Worm (Caenorhabditis elegans) whole organism, young adult: ENCODE measurements around the gene C03B1.9.

Source experiments
- B0261.1 ChIP-seq: sonication (generic microtip); optimal IDR thresholded peaks from 2 replicates; lab custom pipeline; 2016; ENCODE audit warnings: mild to moderate bottlenecking, missing genetic modification characterization, moderate library complexity, missing compliant biosample characterization
- B0336.3 ChIP-seq: fragments of 200-800 bp; sonication (Bioruptor generic); IDR thresholded peaks from 2 replicates; pipeline ENCODE4 v1.3.6; 2022; ENCODE audit warnings: missing genetic modification characterization, missing compliant biosample characterization
- D2030.7 ChIP-seq: fragments of 200-800 bp; sonication (Bioruptor generic); IDR thresholded peaks from 2 replicates; pipeline ENCODE4 v1.3.6; 2022; ENCODE audit warnings: missing genetic modification reagents, missing genetic modification characterization, missing compliant biosample characterization
- F10E7.11 ChIP-seq: sonication (generic microtip); optimal IDR thresholded peaks from 2 replicates; lab custom pipeline; 2017; ENCODE audit warnings: mild to moderate bottlenecking, missing genetic modification characterization, moderate library complexity, missing compliant biosample characterization
- F22D6.2 ChIP-seq: sonication (generic microtip); optimal IDR thresholded peaks from 2 replicates; lab custom pipeline; 2016; ENCODE audit warnings: mild to moderate bottlenecking, missing genetic modification characterization, missing compliant biosample characterization
- F23B12.7 ChIP-seq: sonication (generic microtip); optimal IDR thresholded peaks from 2 replicates; lab custom pipeline; 2017; ENCODE audit warnings: missing genetic modification characterization, mild to moderate bottlenecking, missing compliant biosample characterization, antibody characterized with exemption, moderate library complexity; ENCODE audit not compliant: insufficient read depth
- F37B4.10 ChIP-seq: fragments of 200-800 bp; sonication (Bioruptor generic); IDR thresholded peaks from 2 replicates; pipeline ENCODE4 v1.3.6; 2022; ENCODE audit warnings: missing genetic modification characterization, missing compliant biosample characterization
- F49E8.2 ChIP-seq: sonication (generic microtip); optimal IDR thresholded peaks from 3 replicates; lab custom pipeline; 2017; ENCODE audit warnings: missing genetic modification characterization, mild to moderate bottlenecking, missing compliant biosample characterization, antibody characterized with exemption, moderate library complexity; ENCODE audit not compliant: insufficient read depth
- F52B5.7 ChIP-seq: sonication (generic microtip); optimal IDR thresholded peaks from 2 replicates; lab custom pipeline; 2016; ENCODE audit warnings: mild to moderate bottlenecking, missing genetic modification characterization, missing compliant biosample characterization
- F57A8.1 ChIP-seq: fragments of 200-800 bp; sonication (Bioruptor generic); optimal IDR thresholded peaks from 2 replicates; lab custom pipeline; 2018; ENCODE audit warnings: mild to moderate bottlenecking, missing genetic modification characterization, moderate library complexity, missing compliant biosample characterization
- K11D2.4 ChIP-seq: fragments of 200-800 bp; sonication (Bioruptor generic); IDR thresholded peaks from 2 replicates; pipeline ENCODE4 v1.3.6; 2022; ENCODE audit warnings: missing genetic modification reagents, missing genetic modification characterization, missing compliant biosample characterization
- K12H6.12 ChIP-seq: fragments of 200-800 bp; sonication (Bioruptor generic); optimal IDR thresholded peaks from 2 replicates; lab custom pipeline; 2018; ENCODE audit warnings: mild to moderate bottlenecking, missing genetic modification characterization, missing compliant biosample characterization
- Y53F4B.3 ChIP-seq: fragments of 200-800 bp; sonication (Bioruptor generic); IDR thresholded peaks from 2 replicates; pipeline ENCODE4 v1.3.6; 2022; ENCODE audit warnings: missing genetic modification reagents, missing genetic modification characterization, missing compliant biosample characterization
- Y56A3A.18 ChIP-seq: fragments of 200-800 bp; sonication (Bioruptor generic); IDR thresholded peaks from 2 replicates; pipeline ENCODE4 v1.3.6; 2022; ENCODE audit warnings: missing genetic modification reagents, missing genetic modification characterization, missing compliant biosample characterization
- Y67H2A.10 ChIP-seq: fragments of 200-800 bp; sonication (Bioruptor generic); conservative IDR thresholded peaks from 2 replicates; pipeline ENCODE4 v1.3.6; 2022; ENCODE audit warnings: missing genetic modification reagents, missing genetic modification characterization, missing compliant biosample characterization
- Y79H2A.3 ChIP-seq: fragments of 200-800 bp; sonication (Bioruptor generic); conservative IDR thresholded peaks from 2 replicates; pipeline ENCODE4 v1.3.6; 2022; ENCODE audit warnings: missing genetic modification reagents, missing genetic modification characterization, missing compliant biosample characterization
- attf-3 ChIP-seq: fragments of 200-800 bp; sonication (Bioruptor generic); conservative IDR thresholded peaks from 2 replicates; pipeline ENCODE4 v1.3.6; 2022; ENCODE audit warnings: missing genetic modification reagents, missing genetic modification characterization, missing compliant biosample characterization
- bed-1 ChIP-seq: fragments of 200-800 bp; sonication (Bioruptor generic); IDR thresholded peaks from 2 replicates; pipeline ENCODE4 v1.3.6; 2022; ENCODE audit warnings: missing genetic modification reagents, missing genetic modification characterization, missing compliant biosample characterization
- ceh-91 ChIP-seq: fragments of 200-800 bp; sonication (Bioruptor generic); IDR thresholded peaks from 2 replicates; pipeline ENCODE4 v1.3.6; 2022; ENCODE audit warnings: missing genetic modification reagents, missing genetic modification characterization, missing compliant biosample characterization
- efl-1 ChIP-seq: fragments of 150-350 bp; optimal IDR thresholded peaks from 2 replicates; lab custom pipeline; 2014; ENCODE audit warnings: missing biosample characterization, missing genetic modification reagents, missing genetic modification characterization
- egl-44 ChIP-seq: fragments of 200-800 bp; sonication (Bioruptor generic); IDR thresholded peaks from 2 replicates; pipeline ENCODE4 v1.3.6; 2022; ENCODE audit warnings: missing genetic modification reagents, missing genetic modification characterization, missing compliant biosample characterization
- egrh-3 ChIP-seq: fragments of 200-800 bp; sonication (Bioruptor generic); IDR thresholded peaks from 2 replicates; pipeline ENCODE4 v1.3.6; 2022; ENCODE audit warnings: missing genetic modification reagents, missing genetic modification characterization, missing compliant biosample characterization
- ets-4 ChIP-seq: fragments of 200-800 bp; sonication (Bioruptor generic); optimal IDR thresholded peaks from 2 replicates; lab custom pipeline; 2018; ENCODE audit warnings: mild to moderate bottlenecking, missing genetic modification characterization, missing compliant biosample characterization
- him-1 ChIP-seq: sonication (generic microtip); optimal IDR thresholded peaks from 2 replicates; lab custom pipeline; 2016; ENCODE audit warnings: missing genotype, missing genetic modification reagents, missing genetic modification characterization, missing compliant biosample characterization
- hlh-12 ChIP-seq: sonication (generic microtip); optimal IDR thresholded peaks from 2 replicates; lab custom pipeline; 2016; ENCODE audit warnings: missing genetic modification characterization, missing compliant biosample characterization
- hmg-20 ChIP-seq: fragments of 200-800 bp; sonication (Bioruptor generic); IDR thresholded peaks from 2 replicates; pipeline ENCODE4 v1.3.6; 2022; ENCODE audit warnings: missing genetic modification reagents, missing genetic modification characterization, missing compliant biosample characterization
- lag-1 ChIP-seq: fragments of 200-800 bp; sonication (Bioruptor generic); IDR thresholded peaks from 2 replicates; pipeline ENCODE4 v1.3.6; 2022; ENCODE audit warnings: missing genetic modification reagents, missing genetic modification characterization, missing compliant biosample characterization
- let-607 ChIP-seq, 2 experiments: fragments of 200-800 bp in 1 of 2; sonication (Bioruptor generic) in 1 of 2; sonication (generic microtip) in 1 of 2; optimal IDR thresholded peaks; 2 replicates each; lab custom pipeline; 2016 to 2018; ENCODE audit warnings: mild to moderate bottlenecking in 2 of 2, missing compliant biosample characterization in 2 of 2, missing genetic modification characterization in 2 of 2, moderate library complexity in 2 of 2, missing genotype in 1 of 2
- lin-26 ChIP-seq: fragments of 200-800 bp; sonication (Bioruptor generic); IDR thresholded peaks from 2 replicates; pipeline ENCODE4 v1.3.6; 2022; ENCODE audit warnings: missing genetic modification reagents, missing genetic modification characterization, missing compliant biosample characterization
- lin-35 ChIP-seq, 3 experiments: fragments of 150-350 bp in 2 of 3; sonication (generic microtip) in 1 of 3; optimal IDR thresholded peaks; 2 replicates each; lab custom pipeline; 2014 to 2018; ENCODE audit warnings: missing biosample characterization in 3 of 3, missing genetic modification characterization in 3 of 3, missing genetic modification reagents in 3 of 3
- lir-1 ChIP-seq: fragments of 200-800 bp; sonication (Bioruptor generic); conservative IDR thresholded peaks from 2 replicates; pipeline ENCODE4 v1.3.6; 2022; ENCODE audit warnings: missing genetic modification reagents, missing genetic modification characterization, missing compliant biosample characterization
- lsy-27 ChIP-seq: sonication (generic microtip); optimal IDR thresholded peaks from 2 replicates; lab custom pipeline; 2017; ENCODE audit warnings: missing genetic modification characterization, mild to moderate bottlenecking, missing compliant biosample characterization, antibody characterized with exemption, missing genotype, borderline replicate concordance; ENCODE audit not compliant: insufficient read depth
- madf-10 ChIP-seq: sonication (generic microtip); optimal IDR thresholded peaks from 2 replicates; lab custom pipeline; 2016; ENCODE audit warnings: mild to moderate bottlenecking, missing genetic modification characterization, missing compliant biosample characterization
- madf-6 ChIP-seq: fragments of 200-800 bp; sonication (Bioruptor generic); IDR thresholded peaks from 2 replicates; pipeline ENCODE4 v1.3.6; 2022; ENCODE audit warnings: missing genetic modification reagents, missing genetic modification characterization, missing compliant biosample characterization
- mes-4 ChIP-seq: sonication (generic microtip); optimal IDR thresholded peaks from 2 replicates; lab custom pipeline; 2016; ENCODE audit warnings: missing genotype, missing genetic modification characterization, missing compliant biosample characterization
- nhr-120 ChIP-seq: fragments of 200-800 bp; sonication (Bioruptor generic); IDR thresholded peaks from 2 replicates; pipeline ENCODE4 v1.3.6; 2022; ENCODE audit warnings: missing genetic modification characterization, missing compliant biosample characterization
- nhr-179 ChIP-seq: sonication (generic microtip); optimal IDR thresholded peaks from 2 replicates; lab custom pipeline; 2016; ENCODE audit warnings: mild to moderate bottlenecking, missing genetic modification characterization, missing compliant biosample characterization
- pbrm-1 ChIP-seq: fragments of 200-800 bp; sonication (Bioruptor generic); IDR thresholded peaks from 2 replicates; pipeline ENCODE4 v1.3.6; 2022; ENCODE audit warnings: missing genetic modification reagents, missing genetic modification characterization, missing compliant biosample characterization
- snpc-4 ChIP-seq, 5 experiments: fragments of 150-350 bp in 1 of 5; sonication (generic microtip) in 4 of 5; optimal IDR thresholded peaks; 2 replicates each; lab custom pipeline; 2014 to 2018; ENCODE audit warnings: missing genetic modification characterization in 5 of 5, missing biosample characterization in 3 of 5, antibody characterized with exemption in 2 of 5, mild to moderate bottlenecking in 2 of 5, missing compliant biosample characterization in 2 of 5, missing genotype in 2 of 5, moderate library complexity in 2 of 5, missing genetic modification reagents in 1 of 5
- somi-1 ChIP-seq: fragments of 200-800 bp; sonication (Bioruptor generic); optimal IDR thresholded peaks from 2 replicates; lab custom pipeline; 2018; ENCODE audit warnings: mild to moderate bottlenecking, missing genetic modification characterization, missing compliant biosample characterization
- tbx-9 ChIP-seq: sonication (generic microtip); optimal IDR thresholded peaks from 2 replicates; lab custom pipeline; 2016; ENCODE audit warnings: borderline replicate concordance, missing genetic modification characterization, inconsistent platforms, missing compliant biosample characterization
- tlf-1 ChIP-seq: fragments of 200-800 bp; sonication (Bioruptor generic); optimal IDR thresholded peaks from 2 replicates; lab custom pipeline; 2018; ENCODE audit warnings: mild to moderate bottlenecking, missing genetic modification characterization, missing compliant biosample characterization
- unc-130 ChIP-seq: sonication (generic microtip); optimal IDR thresholded peaks from 2 replicates; lab custom pipeline; 2016; ENCODE audit warnings: missing genetic modification reagents, missing genetic modification characterization, missing compliant biosample characterization
- unc-62 ChIP-seq: fragments of 150-350 bp; optimal IDR thresholded peaks from 2 replicates; lab custom pipeline; 2014; ENCODE audit warnings: missing biosample characterization, missing genetic modification reagents, missing genetic modification characterization
- xnd-1 ChIP-seq: sonication (generic microtip); optimal IDR thresholded peaks from 2 replicates; lab custom pipeline; 2016; ENCODE audit warnings: missing genotype, missing genetic modification reagents, missing genetic modification characterization, missing compliant biosample characterization
- ztf-18 ChIP-seq: sonication (generic microtip); optimal IDR thresholded peaks from 2 replicates; lab custom pipeline; 2016; ENCODE audit warnings: missing genotype, mild to moderate bottlenecking, missing genetic modification characterization, missing compliant biosample characterization
- ztf-6 ChIP-seq: fragments of 200-800 bp; sonication (Bioruptor generic); IDR thresholded peaks from 2 replicates; pipeline ENCODE4 v1.3.6; 2022; ENCODE audit warnings: missing genetic modification reagents, missing genetic modification characterization, missing compliant biosample characterization

Gene C03B1.9

ce11 chrX:6296402-6296844, 50.5 kb downstream of the C03B1.9 start (continued):
- TF ChIP-seq D2030.7 (GFP tag; lab: Robert Waterston, UW) (0 out of 2 replicates have a peak, but pooled peaks have one; percentile 34), mes-4 (tag; lab: Kevin White, UChicago) (peak; percentile 27), F22D6.2 (peak; percentile 97), xnd-1 (tag; lab: Kevin White, UChicago) (no peak), ztf-18 (tag; lab: Kevin White, UChicago) (peak; percentile 78), F23B12.7 (tag; lab: Kevin White, UChicago) (peak; percentile 98), let-607 (tag; optimal IDR thresholded peaks at IDR 0.05; lab: Kevin White, UChicago) (peak; percentile 80 to 95), egrh-3 (peak; percentile 61), Y53F4B.3 (no peak), nhr-179 (tag; lab: Kevin White, UChicago) (peak; percentile 89), K12H6.12 (tag; lab: Kevin White, UChicago) (peak; percentile 99), nhr-120 (GFP tag; lab: Robert Waterston, UW) (0 out of 2 replicates have a peak, but pooled peaks have one; percentile 53), efl-1 (GFP tag; lab: Kevin White, UChicago) (no peak), lin-26 (GFP tag; lab: Robert Waterston, UW) (peak; percentile 91), madf-10 (tag; lab: Kevin White, UChicago) (peak; percentile 97), B0336.3 (peak; percentile 100), lsy-27 (tag; lab: Kevin White, UChicago) (no peak), him-1 (tag; lab: Kevin White, UChicago) (peak; percentile 20), unc-130 (GFP tag; lab: Kevin White, UChicago) (peak; percentile 68), unc-62 (peak; percentile 58), snpc-4 (GFP tag; optimal IDR thresholded peaks at IDR 0.05; lab: Kevin White, UChicago) (peak; percentile 61), snpc-4 (tag; optimal IDR thresholded peaks at IDR 0.05; lab: Kevin White, UChicago) (peak; percentile 36 to 90 (median 82)), egl-44 (GFP tag; lab: Robert Waterston, UW) (peak; percentile 94), ztf-6 (GFP tag; lab: Robert Waterston, UW) (peak; percentile 88), hmg-20 (GFP tag; lab: Robert Waterston, UW) (peak; percentile 98), B0261.1 (tag; lab: Kevin White, UChicago) (peak; percentile 64), F49E8.2 (tag; lab: Kevin White, UChicago) (peak; percentile 30), ceh-91 (GFP tag; lab: Robert Waterston, UW) (no peak), tbx-9 (tag; lab: Kevin White, UChicago) (no peak), F57A8.1 (peak; percentile 86), pbrm-1 (GFP tag; lab: Robert Waterston, UW) (peak; percentile 96), tlf-1 (GFP tag; lab: Kevin White, UChicago) (peak; percentile 99), madf-6 (GFP tag; lab: Robert Waterston, UW) (no peak), attf-3 (GFP tag; lab: Robert Waterston, UW) (0 out of 2 replicates have a peak, but pooled peaks have one; percentile 40), Y67H2A.10 (GFP tag; lab: Robert Waterston, UW) (peak; percentile 68; the same call in 1 of the 2 replicates), K11D2.4 (peak; percentile 99), Y56A3A.18 (GFP tag; lab: Robert Waterston, UW) (peak; percentile 100), somi-1 (GFP tag; lab: Kevin White, UChicago) (peak; percentile 99), bed-1 (peak; percentile 88; the same call in 1 of the 2 replicates), F10E7.11 (tag; lab: Kevin White, UChicago) (peak; percentile 98), lin-35 (GFP tag; optimal IDR thresholded peaks at IDR 0.05; lab: Kevin White, UChicago) (peak in 2 of 3 experiments; percentile 94 to 98), F37B4.10 (GFP tag; lab: Robert Waterston, UW) (peak; percentile 97), ets-4 (GFP tag; lab: Kevin White, UChicago) (peak; percentile 98), Y79H2A.3 (GFP tag; lab: Robert Waterston, UW) (no peak), hlh-12 (tag; lab: Kevin White, UChicago) (no peak), lir-1 (GFP tag; lab: Robert Waterston, UW) (peak; percentile 97), lag-1 (peak; percentile 92; the same call in 1 of the 2 replicates), F52B5.7 (tag; lab: Kevin White, UChicago) (peak; percentile 96)
